Fruit fly (Drosophila melanogaster): ENCODE results near the gene Ctl2.

The Ctl2 gene

dm6 chr3R:29088938-29089661 is 34.1 kb upstream of the Ctl2 start (continued):
- TF ChIP-seq pzg (GFP tag; optimal IDR thresholded peaks at IDR 0.05) = no peak
- peak; percentile 27 for TF ChIP-seq tup (GFP tag; optimal IDR thresholded peaks at IDR 0.05)
- peak; percentile 47 for TF ChIP-seq CG1602 (GFP tag; optimal IDR thresholded peaks at IDR 0.05)
- peak; percentile 60 for TF ChIP-seq Hr3 (GFP tag; optimal IDR thresholded peaks at IDR 0.05)
- no peak for TF ChIP-seq CG30020 (tag; optimal IDR thresholded peaks at IDR 0.05)
- peak; percentile 45 for TF ChIP-seq CG6683 (GFP tag; optimal IDR thresholded peaks at IDR 0.05)
- TF ChIP-seq HLH3B (GFP tag; IDR thresholded peaks at IDR 0.05) = peak; percentile 73
- TF ChIP-seq aop (GFP tag; IDR thresholded peaks at IDR 0.05) = no peak
- TF ChIP-seq CG6272 (GFP tag; IDR thresholded peaks at IDR 0.05) = no peak
- TF ChIP-seq CG17829 (tag; optimal IDR thresholded peaks at IDR 0.05) = peak; percentile 72
- TF ChIP-seq h (optimal IDR thresholded peaks at IDR 0.05) = no peak
- peak; percentile 79 for TF ChIP-seq Oli (tag; optimal IDR thresholded peaks at IDR 0.05)
- peak; percentile 81 for TF ChIP-seq CG7839 (tag; optimal IDR thresholded peaks at IDR 0.05)
- TF ChIP-seq bowl (GFP tag; IDR thresholded peaks at IDR 0.05) = no peak
- peak; percentile 70 for TF ChIP-seq ind (GFP tag; optimal IDR thresholded peaks at IDR 0.05)
- no peak for TF ChIP-seq CG10321 (GFP tag; IDR thresholded peaks at IDR 0.05)
- TF ChIP-seq ken (GFP tag; IDR thresholded peaks at IDR 0.05) = peak; percentile 46; the same call in 1 of the 3 replicates
- peak; percentile 15 for TF ChIP-seq CG6813 (GFP tag; optimal IDR thresholded peaks at IDR 0.05)
- no peak for TF ChIP-seq dati (GFP tag; IDR thresholded peaks at IDR 0.05)
- TF ChIP-seq vvl (GFP tag; IDR thresholded peaks at IDR 0.05) = peak; percentile 74
- no peak for TF ChIP-seq sima (GFP tag; optimal IDR thresholded peaks at IDR 0.05)
- no peak for TF ChIP-seq CG3838 (GFP tag; optimal IDR thresholded peaks at IDR 0.05)
- 0 out of 2 replicates have a peak, but pooled peaks have one; percentile 29 for TF ChIP-seq Nf-YA (GFP tag; IDR thresholded peaks at IDR 0.05)
- TF ChIP-seq CG7987 (GFP tag; optimal IDR thresholded peaks at IDR 0.05) = no peak
- TF ChIP-seq lov (optimal IDR thresholded peaks at IDR 0.05) = no peak
- TF ChIP-seq lov (GFP tag; IDR thresholded peaks at IDR 0.05) = no peak
- TF ChIP-seq CG31441 (GFP tag; IDR thresholded peaks at IDR 0.05) = peak; percentile 77
- TF ChIP-seq Atf-2 (GFP tag; optimal IDR thresholded peaks at IDR 0.05) = peak; percentile 60
- TF ChIP-seq Hr51 (GFP tag; optimal IDR thresholded peaks at IDR 0.05) = peak in 1 of 2 experiments; percentile 84
- no peak for TF ChIP-seq CG2889 (GFP tag; IDR thresholded peaks at IDR 0.05)
- no peak for TF ChIP-seq Neu2 (GFP tag; optimal IDR thresholded peaks at IDR 0.05; ENCODE audit: borderline replicate concordance)
- TF ChIP-seq slou (GFP tag; optimal IDR thresholded peaks at IDR 0.05) = no peak
- TF ChIP-seq CG2202 (tag; optimal IDR thresholded peaks at IDR 0.05) = peak; percentile 50
- TF ChIP-seq CG31224 (GFP tag; IDR thresholded peaks at IDR 0.05) = peak; percentile 59
- TF ChIP-seq rib (GFP tag; IDR thresholded peaks at IDR 0.05) = no peak
- TF ChIP-seq zen2 (GFP tag; IDR thresholded peaks at IDR 0.05; ENCODE audit: partially characterized antibody) = no peak
- TF ChIP-seq Oaz (GFP tag; IDR thresholded peaks at IDR 0.05) = no peak
- peak; percentile 67 for TF ChIP-seq az2 (GFP tag; optimal IDR thresholded peaks at IDR 0.05)
- no peak for TF ChIP-seq amos (GFP tag; IDR thresholded peaks at IDR 0.05; ENCODE audit: partially characterized antibody)
- peak; percentile 35 for TF ChIP-seq onecut (GFP tag; IDR thresholded peaks at IDR 0.05)
- TF ChIP-seq ac (GFP tag; optimal IDR thresholded peaks at IDR 0.05) = no peak
- TF ChIP-seq Ets65A (GFP tag) = peak; percentile 48
- no peak for TF ChIP-seq CG2129 (GFP tag; IDR thresholded peaks at IDR 0.05; ENCODE audit: partially characterized antibody)
- peak; percentile 57 for TF ChIP-seq CG3281 (GFP tag; optimal IDR thresholded peaks at IDR 0.05)
- TF ChIP-seq lilli (GFP tag; optimal IDR thresholded peaks at IDR 0.05) = peak; percentile 68
- no peak for TF ChIP-seq MESR4 (GFP tag; optimal IDR thresholded peaks at IDR 0.05)
- TF ChIP-seq Atf3 (GFP tag; optimal IDR thresholded peaks at IDR 0.05) = peak; percentile 32
- TF ChIP-seq CG7963 (GFP tag; IDR thresholded peaks at IDR 0.05; ENCODE audit: partially characterized antibody) = no peak
- peak; percentile 40 for TF ChIP-seq Antp (GFP tag; optimal IDR thresholded peaks at IDR 0.05)
- peak; percentile 63 for TF ChIP-seq Bteb2 (GFP tag; optimal IDR thresholded peaks at IDR 0.05)
- TF ChIP-seq sna (GFP tag; IDR thresholded peaks at IDR 0.05; ENCODE audit: partially characterized antibody) = no peak
